Worm (Caenorhabditis elegans): ENCODE results near the gene ZK470.1.

Gene ZK470.1

DNA sequence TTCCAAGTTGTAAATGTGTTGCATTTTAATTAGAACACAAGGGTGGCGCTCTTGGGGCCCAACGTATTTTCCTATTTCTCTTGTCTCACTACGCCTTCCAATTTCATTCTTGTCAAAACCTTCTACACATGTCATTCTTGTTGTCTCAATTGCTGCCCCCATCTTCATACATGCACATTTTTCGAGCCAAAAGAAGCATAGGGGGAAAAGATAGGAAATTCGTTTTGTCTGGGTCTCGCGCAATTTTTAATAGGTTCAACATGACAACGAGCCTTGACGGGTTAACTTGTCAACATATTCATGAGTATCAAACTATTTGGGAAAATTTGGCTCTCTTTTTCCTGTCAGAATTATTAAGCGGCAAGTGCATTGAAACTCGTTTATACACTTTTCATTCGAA is 40.1 kb upstream of the ZK470.1 start (continued):
- no peak for TF ChIP-seq F39B2.1 (GFP tag; IDR thresholded peaks at IDR 0.05)
- TF ChIP-seq madf-6 (GFP tag; IDR thresholded peaks at IDR 0.05) = no peak
- TF ChIP-seq ceh-91 (GFP tag; IDR thresholded peaks at IDR 0.05) = no peak

DNA sequence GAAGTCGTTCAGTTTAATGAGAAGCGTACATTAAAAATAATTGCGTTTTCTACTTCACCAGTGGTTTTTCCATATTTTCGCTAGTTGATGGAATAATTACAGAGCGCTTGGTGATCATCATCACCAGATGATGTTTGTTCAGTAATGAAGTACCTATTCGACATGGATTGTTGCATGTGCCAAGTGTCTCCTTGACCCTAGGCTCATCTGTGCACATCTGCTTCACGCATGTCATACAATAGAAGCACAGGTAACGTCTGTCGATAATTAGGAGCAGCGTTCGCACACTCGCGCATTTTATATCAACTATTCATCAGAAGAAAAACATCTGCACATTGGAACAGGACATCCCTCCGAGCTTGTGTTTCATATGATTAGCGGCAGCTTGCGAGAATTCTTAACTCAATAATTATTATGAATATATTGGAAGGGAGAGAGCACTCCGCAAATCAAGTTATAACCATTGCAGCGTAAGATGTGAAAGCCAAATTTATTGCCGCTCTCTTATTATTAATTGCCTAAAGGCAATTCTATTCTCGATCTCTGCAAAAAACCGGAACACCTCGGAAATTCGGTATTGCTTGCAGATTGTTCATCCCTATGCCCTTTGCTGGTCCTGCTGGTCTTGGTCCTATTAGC is 38.2 kb upstream of the ZK470.1 start:
- TF ChIP-seq aptf-2 (GFP tag; conservative IDR thresholded peaks at IDR 0.05) = no peak

DNA sequence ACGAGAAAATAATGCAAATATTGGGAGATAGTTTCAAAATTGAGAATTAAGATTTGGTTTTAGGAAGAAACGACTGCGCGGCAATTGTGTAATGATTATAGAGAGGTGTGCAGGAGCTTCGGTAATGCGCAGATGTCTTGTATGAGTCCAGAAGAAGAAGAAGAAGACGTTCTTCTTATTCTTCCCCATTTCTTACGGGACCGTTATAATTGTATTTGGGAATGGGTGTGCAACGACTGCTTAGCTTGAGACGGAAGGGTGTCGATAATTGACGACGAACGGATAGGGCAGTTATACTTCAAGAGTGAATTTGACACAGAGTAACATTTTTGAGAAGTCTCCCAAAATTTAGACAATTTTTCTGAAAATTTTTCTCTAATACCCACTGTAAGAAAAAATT is 34.8 kb upstream of the ZK470.1 start:
- TF ChIP-seq K12H6.12 (tag; optimal IDR thresholded peaks at IDR 0.05) (no peak), ceh-27 (GFP tag; optimal IDR thresholded peaks at IDR 0.05) (no peak), akir-1 (GFP tag; optimal IDR thresholded peaks at IDR 0.05) (no peak), F57C9.4 (tag; optimal IDR thresholded peaks at IDR 0.05) (no peak), lsy-27 (tag; optimal IDR thresholded peaks at IDR 0.05; ENCODE audit: borderline replicate concordance, insufficient read depth) (no peak), athp-1 (tag; optimal IDR thresholded peaks at IDR 0.05) (no peak), sea-2 (GFP tag; IDR thresholded peaks at IDR 0.05) (no peak), pha-4 (tag; optimal IDR thresholded peaks at IDR 0.05) (no peak), ceh-100 (GFP tag; IDR thresholded peaks at IDR 0.05) (no peak), mel-28 (tag; optimal IDR thresholded peaks at IDR 0.05; ENCODE audit: borderline replicate concordance) (no peak), mes-4 (tag; optimal IDR thresholded peaks at IDR 0.05) (no peak), D2030.7 (GFP tag; IDR thresholded peaks at IDR 0.05) (no peak), dpff-1 (tag; optimal IDR thresholded peaks at IDR 0.05) (no peak), nhr-80 (tag; optimal IDR thresholded peaks at IDR 0.05) (no peak)

DNA sequence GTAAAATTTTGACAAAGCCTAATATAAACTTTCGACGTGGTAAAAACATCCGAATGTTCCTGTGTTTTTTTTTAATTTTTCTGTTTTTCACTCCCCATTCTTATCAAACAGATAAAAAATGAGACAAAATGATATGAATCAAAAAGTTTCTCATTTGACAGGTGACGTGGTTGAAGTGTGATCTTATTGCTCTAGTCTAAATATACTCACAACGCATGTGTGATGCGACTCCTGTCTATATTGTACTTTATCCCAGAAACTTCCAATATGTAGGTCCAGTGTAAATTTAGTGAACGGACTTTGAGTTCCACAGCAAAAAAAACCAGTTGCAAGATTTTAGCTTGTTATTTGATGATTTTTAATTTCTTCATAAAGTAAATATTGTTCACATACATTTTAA is 32.1 kb upstream of the ZK470.1 start:
- TF ChIP-seq dpff-1 (tag; optimal IDR thresholded peaks at IDR 0.05) = no peak
- TF ChIP-seq nhr-120 (GFP tag; IDR thresholded peaks at IDR 0.05) = no peak
- no peak for TF ChIP-seq attf-5 (GFP tag; optimal IDR thresholded peaks at IDR 0.05)
- TF ChIP-seq ceh-79 (tag; optimal IDR thresholded peaks at IDR 0.05) = no peak
- TF ChIP-seq C06A6.2 (GFP tag; conservative IDR thresholded peaks at IDR 0.05) = no peak
- TF ChIP-seq Y79H2A.3 (GFP tag; conservative IDR thresholded peaks at IDR 0.05) = no peak
- TF ChIP-seq akir-1 (GFP tag; optimal IDR thresholded peaks at IDR 0.05) = no peak
- TF ChIP-seq madf-6 (GFP tag; IDR thresholded peaks at IDR 0.05) = no peak
- TF ChIP-seq die-1 (tag; optimal IDR thresholded peaks at IDR 0.05) = no peak
- no peak for TF ChIP-seq ztf-22 (GFP tag; optimal IDR thresholded peaks at IDR 0.05)
- no peak for TF ChIP-seq ekl-4 (GFP tag; IDR thresholded peaks at IDR 0.05)
- no peak for TF ChIP-seq K12H6.12 (tag; optimal IDR thresholded peaks at IDR 0.05)
- TF ChIP-seq lsl-1 (GFP tag; optimal IDR thresholded peaks at IDR 0.05) = no peak
- no peak for TF ChIP-seq somi-1 (GFP tag; optimal IDR thresholded peaks at IDR 0.05)
- no peak for TF ChIP-seq athp-1 (tag; optimal IDR thresholded peaks at IDR 0.05)

DNA sequence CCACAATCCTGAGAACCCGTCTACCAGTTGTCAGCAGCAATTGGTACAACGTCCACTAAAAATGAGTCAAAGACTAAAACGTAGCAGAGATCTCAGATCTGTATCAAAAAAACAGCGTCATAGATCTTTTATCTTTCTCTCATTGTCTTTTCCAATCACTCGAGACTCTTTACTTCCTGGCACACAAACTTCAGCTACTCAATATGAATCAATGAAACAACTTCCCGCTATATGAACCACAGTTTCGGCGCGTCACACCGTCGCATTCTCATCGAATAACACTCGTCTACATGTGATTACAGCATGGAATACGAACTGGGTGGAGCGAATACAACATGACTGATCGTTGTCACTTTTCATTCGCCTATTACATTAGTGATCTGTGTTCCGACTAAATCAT is 31.2 kb upstream of the ZK470.1 start:
- TF ChIP-seq K11D2.4 (GFP tag; IDR thresholded peaks at IDR 0.05) (no peak), ztf-22 (GFP tag; optimal IDR thresholded peaks at IDR 0.05) (no peak), Y56A3A.18 (GFP tag; IDR thresholded peaks at IDR 0.05) (no peak), somi-1 (GFP tag; optimal IDR thresholded peaks at IDR 0.05) (peak; percentile 73), ztf-28 (GFP tag; IDR thresholded peaks at IDR 0.05) (no peak), aptf-2 (GFP tag; conservative IDR thresholded peaks at IDR 0.05) (no peak), xnd-1 (tag; optimal IDR thresholded peaks at IDR 0.05) (no peak), chd-7 (tag; optimal IDR thresholded peaks at IDR 0.05) (peak; percentile 36), ztf-26 (tag; optimal IDR thresholded peaks at IDR 0.05) (peak; percentile 71), ceh-79 (tag; optimal IDR thresholded peaks at IDR 0.05) (no peak), K12H6.12 (tag; optimal IDR thresholded peaks at IDR 0.05) (no peak), madf-10 (tag; optimal IDR thresholded peaks at IDR 0.05) (no peak), lsy-27 (tag; optimal IDR thresholded peaks at IDR 0.05; ENCODE audit: borderline replicate concordance, insufficient read depth) (no peak), egrh-3 (GFP tag; IDR thresholded peaks at IDR 0.05) (no peak), efl-1 (GFP tag; optimal IDR thresholded peaks at IDR 0.05) (no peak), C06A6.2 (GFP tag; conservative IDR thresholded peaks at IDR 0.05) (0 out of 2 replicates have a peak, but pooled peaks have one; percentile 35), tbp1 (GFP tag; optimal IDR thresholded peaks at IDR 0.05) (no peak), nhr-179 (tag; optimal IDR thresholded peaks at IDR 0.05) (no peak), sdz-38 (tag; optimal IDR thresholded peaks at IDR 0.05) (no peak), hmg-20 (GFP tag; IDR thresholded peaks at IDR 0.05) (no peak), nfya-2 (GFP tag; IDR thresholded peaks at IDR 0.05) (no peak), nhr-80 (tag; optimal IDR thresholded peaks at IDR 0.05) (peak; percentile 2)

Measured in whole organism, young adult.